Fruit fly (Drosophila melanogaster) whole organism, embryonic: ENCODE results near the gene kibra.

ENCODE experiments used
- CG10209 ChIP-seq: fragments of 200-800 bp; sonication (Bioruptor generic); optimal IDR thresholded peaks from 3 replicates; lab custom pipeline; 2017; ENCODE audit warnings: missing biosample characterization, mild to moderate bottlenecking, missing genetic modification characterization, missing genetic modification reagents
- CG1024 ChIP-seq: fragments of 200-800 bp; sonication (Bioruptor generic); IDR thresholded peaks from 2 replicates; pipeline ENCODE4 v1.3.6; 2022; ENCODE audit warnings: missing biosample characterization, missing genetic modification characterization
- CG10274 ChIP-seq: fragments of 200-800 bp; sonication (Bioruptor generic); optimal IDR thresholded peaks from 3 replicates; lab custom pipeline; 2017; ENCODE audit warnings: missing biosample characterization, mild to moderate bottlenecking, missing genetic modification characterization
- CG11560 ChIP-seq: fragments of 200-800 bp; sonication (Bioruptor generic); IDR thresholded peaks from 3 replicates; pipeline ENCODE4 v1.3.6; 2022; ENCODE audit warnings: missing biosample characterization, missing genetic modification characterization
- CG12104 ChIP-seq: fragments of 200-800 bp; sonication (Bioruptor generic); optimal IDR thresholded peaks from 3 replicates; lab custom pipeline; 2016; ENCODE audit warnings: missing biosample characterization, missing genetic modification characterization
- CG17186 ChIP-seq: fragments of 200-800 bp; sonication (Bioruptor generic); optimal IDR thresholded peaks from 3 replicates; lab custom pipeline; 2017; ENCODE audit warnings: missing biosample characterization, missing genetic modification reagents, missing genetic modification characterization
- CG2875 ChIP-seq: fragments of 200-800 bp; sonication (Bioruptor generic); optimal IDR thresholded peaks from 2 replicates; lab custom pipeline; 2017; ENCODE audit warnings: missing biosample characterization, mild to moderate bottlenecking, missing genetic modification characterization, missing genetic modification reagents
- CG33557 ChIP-seq: fragments of 200-800 bp; sonication (Bioruptor generic); optimal IDR thresholded peaks from 2 replicates; lab custom pipeline; 2019; ENCODE audit warnings: missing biosample characterization, mild to moderate bottlenecking, missing genetic modification characterization, moderate library complexity
- CG4730 ChIP-seq: fragments of 200-800 bp; sonication (Bioruptor generic); IDR thresholded peaks from 2 replicates; pipeline ENCODE4 v1.3.6; 2022; ENCODE audit warnings: missing biosample characterization, missing genetic modification characterization
- CG5180 ChIP-seq: fragments of 200-800 bp; sonication (Bioruptor generic); optimal IDR thresholded peaks from 3 replicates; lab custom pipeline; 2017; ENCODE audit warnings: missing biosample characterization, missing genetic modification characterization, mild to moderate bottlenecking, moderate library complexity, missing genetic modification reagents
- CG5953 ChIP-seq: fragments of 200-800 bp; sonication (Bioruptor generic); IDR thresholded peaks from 2 replicates; pipeline ENCODE4 v1.3.6; 2022; ENCODE audit warnings: missing biosample characterization, missing genetic modification characterization
- CG7271 ChIP-seq: fragments of 200-800 bp; sonication (Bioruptor generic); optimal IDR thresholded peaks from 2 replicates; lab custom pipeline; 2018; ENCODE audit warnings: missing biosample characterization, mild to moderate bottlenecking, missing genetic modification characterization, moderate library complexity
- CG8478 ChIP-seq: fragments of >200 bp; optimal IDR thresholded peaks from 2 replicates; lab custom pipeline; 2018
- CG8944 ChIP-seq: fragments of 200-800 bp; sonication (Bioruptor generic); optimal IDR thresholded peaks from 3 replicates; lab custom pipeline; 2016; ENCODE audit warnings: missing biosample characterization, missing genetic modification characterization
- CG9609 ChIP-seq: fragments of 200-800 bp; sonication (Bioruptor generic); optimal IDR thresholded peaks from 3 replicates; lab custom pipeline; 2016; ENCODE audit warnings: missing biosample characterization, missing genetic modification characterization
- CHES-1-like ChIP-seq: fragments of 200-800 bp; sonication (Bioruptor generic); optimal IDR thresholded peaks from 2 replicates; lab custom pipeline; 2016; ENCODE audit warnings: missing biosample characterization, missing genetic modification characterization
- Deaf1 ChIP-seq: fragments of 200-800 bp; optimal IDR thresholded peaks from 3 replicates; lab custom pipeline; 2019; ENCODE audit warnings: missing biosample characterization, mild to moderate bottlenecking, missing genetic modification characterization, moderate library complexity
- Drgx ChIP-seq: fragments of 200-800 bp; sonication (Bioruptor generic); IDR thresholded peaks from 2 replicates; pipeline ENCODE4 v1.3.6; 2022; ENCODE audit warnings: missing biosample characterization, missing genetic modification characterization
- Fer3 ChIP-seq: fragments of 200-800 bp; sonication (Bioruptor generic); optimal IDR thresholded peaks from 2 replicates; lab custom pipeline; 2018; ENCODE audit warnings: missing biosample characterization, mild to moderate bottlenecking, missing genetic modification characterization, moderate library complexity
- HHEX ChIP-seq: fragments of 200-800 bp; sonication (Bioruptor generic); optimal IDR thresholded peaks from 3 replicates; lab custom pipeline; 2017; ENCODE audit warnings: missing biosample characterization, mild to moderate bottlenecking, missing genetic modification characterization, missing genetic modification reagents
- HLHmδ ChIP-seq: fragments of 200-800 bp; sonication (Bioruptor generic); optimal IDR thresholded peaks from 2 replicates; lab custom pipeline; 2018; ENCODE audit warnings: missing biosample characterization, mild to moderate bottlenecking, missing genetic modification characterization, moderate library complexity
- Hand ChIP-seq: fragments of 200-800 bp; sonication (Bioruptor generic); optimal IDR thresholded peaks from 2 replicates; lab custom pipeline; 2017; ENCODE audit warnings: mild to moderate bottlenecking, missing biosample characterization, missing genetic modification reagents, missing genetic modification characterization
- HmgZ ChIP-seq: fragments of 200-800 bp; sonication (Bioruptor generic); optimal IDR thresholded peaks from 2 replicates; lab custom pipeline; 2018; ENCODE audit warnings: missing biosample characterization, mild to moderate bottlenecking, missing genetic modification characterization
- Hr39 ChIP-seq: fragments of >200 bp; optimal IDR thresholded peaks from 2 replicates; lab custom pipeline; 2017
- Hr51 ChIP-seq, 2 experiments: fragments of 200-800 bp; sonication (Bioruptor generic); optimal IDR thresholded peaks; 2 replicates in 1 of 2; 3 replicates in 1 of 2; lab custom pipeline; 2016 to 2018; ENCODE audit warnings: missing biosample characterization in 2 of 2, missing genetic modification characterization in 2 of 2, mild to moderate bottlenecking in 1 of 2, moderate library complexity in 1 of 2
- MTF-1 ChIP-seq: fragments of 200-800 bp; sonication (Bioruptor generic); optimal IDR thresholded peaks from 2 replicates; lab custom pipeline; 2018; ENCODE audit warnings: missing biosample characterization, mild to moderate bottlenecking, missing genetic modification characterization, borderline replicate concordance
- Max ChIP-seq: fragments of 200-800 bp; sonication (Bioruptor generic); optimal IDR thresholded peaks from 2 replicates; lab custom pipeline; 2016; ENCODE audit warnings: missing biosample characterization, mild to moderate bottlenecking, missing genetic modification characterization
- Mrtf ChIP-seq: fragments of 200-800 bp; sonication (Bioruptor generic); IDR thresholded peaks from 3 replicates; pipeline ENCODE4 v1.3.6; 2022; ENCODE audit warnings: missing biosample characterization, missing genetic modification characterization
- Nf-YB ChIP-seq: fragments of 200-800 bp; sonication (Bioruptor generic); optimal IDR thresholded peaks from 3 replicates; lab custom pipeline; 2019; ENCODE audit warnings: missing biosample characterization, mild to moderate bottlenecking, missing genetic modification characterization, moderate library complexity
- Six4 ChIP-seq: fragments of 200-800 bp; sonication (Bioruptor generic); optimal IDR thresholded peaks from 2 replicates; lab custom pipeline; 2016; ENCODE audit warnings: missing biosample characterization, missing genetic modification characterization
- Sox102F ChIP-seq: fragments of 200-800 bp; sonication (Bioruptor generic); optimal IDR thresholded peaks from 2 replicates; lab custom pipeline; 2018; ENCODE audit warnings: missing biosample characterization, mild to moderate bottlenecking, missing genetic modification characterization, moderate library complexity
- ab ChIP-seq: fragments of 200-800 bp; sonication (Bioruptor generic); optimal IDR thresholded peaks from 2 replicates; lab custom pipeline; 2016; ENCODE audit warnings: missing biosample characterization, missing genetic modification characterization
- amos ChIP-seq: fragments of 200-800 bp; sonication (Bioruptor generic); IDR thresholded peaks from 2 replicates; pipeline ENCODE4 v1.3.6; 2022; ENCODE audit warnings: missing biosample characterization, missing genetic modification characterization; ENCODE audit not compliant: partially characterized antibody
- ap ChIP-seq: fragments of 200-800 bp; sonication (Bioruptor generic); IDR thresholded peaks from 2 replicates; pipeline ENCODE4 v1.3.6; 2022; ENCODE audit warnings: missing biosample characterization, missing genetic modification characterization
- cas ChIP-seq: fragments of 200-800 bp; sonication (Bioruptor generic); IDR thresholded peaks from 2 replicates; pipeline ENCODE4 v1.3.6; 2022; ENCODE audit warnings: missing biosample characterization, missing genetic modification characterization
- corto ChIP-seq: fragments of 200-800 bp; sonication (Bioruptor generic); optimal IDR thresholded peaks from 2 replicates; lab custom pipeline; 2016; ENCODE audit warnings: missing biosample characterization, mild to moderate bottlenecking, missing genetic modification characterization, moderate library complexity
- crc ChIP-seq: fragments of 200-800 bp; sonication (Bioruptor generic); optimal IDR thresholded peaks from 2 replicates; lab custom pipeline; 2016; ENCODE audit warnings: missing biosample characterization, missing genetic modification characterization
- gro ChIP-seq: fragments of 200-800 bp; sonication (Bioruptor generic); optimal IDR thresholded peaks from 2 replicates; lab custom pipeline; 2016; ENCODE audit warnings: missing biosample characterization, missing genetic modification characterization
- nerfin-2 ChIP-seq: fragments of 200-800 bp; sonication (Bioruptor generic); IDR thresholded peaks from 2 replicates; pipeline ENCODE4 v1.3.6; 2022; ENCODE audit warnings: missing biosample characterization, missing genetic modification characterization; ENCODE audit not compliant: partially characterized antibody
- peb ChIP-seq: fragments of 200-800 bp; sonication (Bioruptor generic); IDR thresholded peaks from 2 replicates; pipeline ENCODE4 v1.3.6; 2022; ENCODE audit warnings: missing biosample characterization, missing genetic modification characterization
- pfk ChIP-seq: fragments of 200-800 bp; sonication (Bioruptor generic); optimal IDR thresholded peaks from 2 replicates; lab custom pipeline; 2018; ENCODE audit warnings: missing biosample characterization, mild to moderate bottlenecking, missing genetic modification characterization, moderate library complexity
- salm ChIP-seq: fragments of 200-800 bp; sonication (Bioruptor generic); optimal IDR thresholded peaks from 2 replicates; lab custom pipeline; 2018; ENCODE audit warnings: missing biosample characterization, mild to moderate bottlenecking, missing genetic modification characterization
- seq ChIP-seq: fragments of 200-800 bp; sonication (Bioruptor generic); IDR thresholded peaks from 2 replicates; pipeline ENCODE4 v1.3.6; 2022; ENCODE audit warnings: missing biosample characterization, missing genetic modification characterization
- shn ChIP-seq: fragments of 200-800 bp; sonication (Bioruptor generic); optimal IDR thresholded peaks from 3 replicates; lab custom pipeline; 2016; ENCODE audit warnings: missing biosample characterization, missing genetic modification characterization
- slbo ChIP-seq: fragments of 200-800 bp; sonication (Bioruptor generic); IDR thresholded peaks from 2 replicates; pipeline ENCODE4 v1.3.6; 2022; ENCODE audit warnings: missing biosample characterization, missing genetic modification characterization
- so ChIP-seq: fragments of 200-800 bp; sonication (Bioruptor generic); IDR thresholded peaks from 3 replicates; pipeline ENCODE4 v1.3.6; 2022; ENCODE audit warnings: missing biosample characterization, missing genetic modification characterization
- sqz ChIP-seq: fragments of 200-800 bp; sonication (Bioruptor generic); optimal IDR thresholded peaks from 3 replicates; lab custom pipeline; 2018; ENCODE audit warnings: missing biosample characterization, mild to moderate bottlenecking, missing genetic modification characterization
- tup ChIP-seq: fragments of 200-800 bp; sonication (Bioruptor generic); optimal IDR thresholded peaks from 2 replicates; lab custom pipeline; 2016; ENCODE audit warnings: missing biosample characterization, mild to moderate bottlenecking, missing genetic modification characterization, moderate library complexity
- tx ChIP-seq: fragments of 200-800 bp; sonication (Bioruptor generic); optimal IDR thresholded peaks from 2 replicates; lab custom pipeline; 2016; ENCODE audit warnings: missing biosample characterization, missing genetic modification characterization
- vvl ChIP-seq: fragments of 200-800 bp; sonication (Bioruptor generic); IDR thresholded peaks from 2 replicates; pipeline ENCODE4 v1.3.6; 2022; ENCODE audit warnings: missing biosample characterization, missing genetic modification characterization

kibra gene

DNA sequence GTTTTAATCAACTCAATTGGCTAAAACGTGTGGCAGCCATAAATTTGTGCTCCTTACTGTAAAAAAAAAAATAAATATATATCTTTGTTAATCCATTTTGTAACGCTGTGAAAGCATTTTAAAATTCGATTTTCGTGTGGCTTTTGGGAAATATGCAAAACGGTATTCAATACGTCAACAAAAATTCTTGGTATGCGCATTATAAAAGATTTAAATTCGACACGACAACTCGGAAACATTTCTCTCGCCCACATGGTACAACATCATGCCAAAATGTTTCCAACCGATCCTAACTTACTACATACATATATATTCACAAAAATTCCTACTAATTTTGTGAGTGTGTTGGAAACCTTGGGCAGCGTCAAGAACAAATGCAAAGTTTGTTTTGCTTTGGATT lies 13.4 kb downstream of the kibra start (continued):
- no peak for TF ChIP-seq HLHmδ (GFP tag; lab: Kevin White, UChicago)
- TF ChIP-seq tx (GFP tag; lab: Kevin White, UChicago): no peak
- TF ChIP-seq corto (GFP tag; lab: Kevin White, UChicago): no peak
- no peak for TF ChIP-seq tup (GFP tag; lab: Kevin White, UChicago)
- no peak for TF ChIP-seq CG7271
- no peak for TF ChIP-seq CG11560 (tag; lab: Robert Waterston, UW)
- no peak for TF ChIP-seq amos

DNA sequence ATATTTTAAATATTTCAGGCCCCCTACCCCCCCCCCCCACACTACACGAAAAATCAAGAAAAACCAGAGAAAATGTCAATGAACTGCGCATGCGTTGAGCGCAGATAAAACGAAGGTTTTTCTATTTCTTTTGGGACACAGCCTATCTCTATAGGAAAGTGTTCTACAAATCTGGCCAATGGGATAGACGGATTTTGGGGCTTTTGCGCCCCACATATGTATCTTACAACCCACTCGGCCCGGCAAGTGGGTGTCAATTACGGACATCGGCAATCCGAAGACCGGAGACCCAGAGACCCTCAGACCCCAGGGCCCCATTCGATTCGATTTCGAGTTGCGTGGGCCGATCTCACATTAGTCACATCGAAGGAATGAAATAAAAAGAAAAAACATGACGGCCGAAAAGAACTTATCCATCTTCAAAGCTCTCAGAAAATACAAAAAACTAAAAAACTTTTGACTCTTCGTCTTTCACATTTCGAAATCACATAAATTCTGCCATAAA lies 14.5 kb downstream of the kibra start:
- TF ChIP-seq Sox102F (GFP tag; lab: Kevin White, UChicago) (no peak), Six4 (GFP tag; lab: Kevin White, UChicago) (no peak), CG1024 (GFP tag; lab: Robert Waterston, UW) (no peak), CG5180 (no peak), CG12104 (GFP tag; lab: Kevin White, UChicago) (no peak), CG8944 (GFP tag; lab: Kevin White, UChicago) (no peak), pfk (GFP tag; lab: Kevin White, UChicago) (no peak), CG17186 (no peak), Hr39 (no peak), peb (GFP tag; lab: Robert Waterston, UW) (no peak), Nf-YB (GFP tag; lab: Kevin White, UChicago) (peak; percentile 73), Hand (GFP tag; lab: Kevin White, UChicago) (no peak), CG33557 (GFP tag; lab: Kevin White, UChicago) (no peak), vvl (GFP tag; lab: Robert Waterston, UW) (0 out of 2 replicates have a peak, but pooled peaks have one; percentile 33), Drgx (GFP tag; lab: Robert Waterston, UW) (no peak), so (GFP tag; lab: Robert Waterston, UW) (peak; percentile 39; the same call in 1 of the 3 replicates), cas (no peak), CG2875 (GFP tag; lab: Kevin White, UChicago) (no peak), ab (GFP tag; lab: Kevin White, UChicago) (no peak), HHEX (GFP tag; lab: Kevin White, UChicago) (peak; percentile 17), crc (no peak), CG9609 (GFP tag; lab: Kevin White, UChicago) (no peak), shn (GFP tag; lab: Kevin White, UChicago) (no peak), Fer3 (no peak), CG8478 (no peak), Hr51 (GFP tag; optimal IDR thresholded peaks at IDR 0.05; lab: Kevin White, UChicago) (no peak), Max (GFP tag; lab: Kevin White, UChicago) (no peak), ap (GFP tag; lab: Robert Waterston, UW) (no peak), CG5953 (GFP tag; lab: Robert Waterston, UW) (no peak), MTF-1 (GFP tag; lab: Kevin White, UChicago) (no peak), gro (GFP tag; lab: Kevin White, UChicago) (no peak), CG4730 (GFP tag; lab: Robert Waterston, UW) (no peak), CHES-1-like (GFP tag; lab: Kevin White, UChicago) (no peak), CG10209 (GFP tag; lab: Kevin White, UChicago) (no peak), nerfin-2 (GFP tag; lab: Robert Waterston, UW) (no peak), Deaf1 (tag; lab: Kevin White, UChicago) (peak; percentile 30), Mrtf (GFP tag; lab: Robert Waterston, UW) (no peak), CG10274 (GFP tag; lab: Kevin White, UChicago) (no peak), HmgZ (tag; lab: Kevin White, UChicago) (no peak), seq (GFP tag; lab: Robert Waterston, UW) (0 out of 2 replicates have a peak, but pooled peaks have one; percentile 7), salm (tag; lab: Kevin White, UChicago) (no peak), sqz (GFP tag; lab: Kevin White, UChicago) (no peak), slbo (no peak)
